Worm (Caenorhabditis elegans) whole organism, L4 larva: ENCODE measurements around the gene gen-1.

ENCODE experiments used
- D1046.2 ChIP-seq: fragments of 200-800 bp; sonication (Bioruptor generic); IDR thresholded peaks from 2 replicates; pipeline ENCODE4 v1.3.6; 2022; ENCODE audit warnings: missing genetic modification characterization, missing compliant biosample characterization
- F10B5.3 ChIP-seq: sonication (generic microtip); optimal IDR thresholded peaks from 2 replicates; lab custom pipeline; 2016; ENCODE audit warnings: mild to moderate bottlenecking, missing genetic modification characterization, missing compliant biosample characterization
- F49E8.2 ChIP-seq: sonication (generic microtip); optimal IDR thresholded peaks from 2 replicates; lab custom pipeline; 2016; ENCODE audit warnings: missing compliant biosample characterization, mild to moderate bottlenecking, missing genetic modification characterization, borderline replicate concordance
- ZK337.2 ChIP-seq: fragments of 200-800 bp; sonication (Bioruptor generic); IDR thresholded peaks from 2 replicates; pipeline ENCODE4 v1.3.6; 2022; ENCODE audit warnings: missing genetic modification reagents, missing genetic modification characterization, missing compliant biosample characterization
- aha-1 ChIP-seq: fragments of 150-350 bp; peaks from one replicate; lab custom pipeline; 2014; ENCODE audit warnings: missing biosample characterization, missing genetic modification characterization
- attf-4 ChIP-seq: sonication (generic microtip); optimal IDR thresholded peaks from 3 replicates; lab custom pipeline; 2017; ENCODE audit warnings: missing biosample characterization, missing genetic modification characterization
- ceh-28 ChIP-seq: fragments of 150-350 bp; optimal IDR thresholded peaks from 2 replicates; lab custom pipeline; 2014; ENCODE audit warnings: missing biosample characterization, missing genetic modification reagents, missing genetic modification characterization
- ceh-32 ChIP-seq: sonication (generic microtip); optimal IDR thresholded peaks from 2 replicates; lab custom pipeline; 2016; ENCODE audit warnings: mild to moderate bottlenecking, missing genetic modification characterization, missing compliant biosample characterization; ENCODE audit not compliant: poor library complexity
- ces-1 ChIP-seq: fragments of 150-350 bp; sonication (generic microtip); optimal IDR thresholded peaks from 4 replicates; lab custom pipeline; 2014; ENCODE audit warnings: missing biosample characterization, missing genetic modification reagents, missing genetic modification characterization
- daf-16 ChIP-seq, 3 experiments: sonication (generic microtip); optimal IDR thresholded peaks; 2 replicates each; lab custom pipeline; 2016 to 2017; ENCODE audit warnings: missing genetic modification characterization in 3 of 3, missing genetic modification reagents in 3 of 3, mild to moderate bottlenecking in 2 of 3, missing compliant biosample characterization in 2 of 3, missing biosample characterization in 1 of 3, moderate library complexity in 1 of 3
- dmd-6 ChIP-seq: fragments of 200-800 bp; sonication (Bioruptor generic); IDR thresholded peaks from 2 replicates; pipeline ENCODE4 v1.3.6; 2022; ENCODE audit warnings: missing genetic modification reagents, missing genetic modification characterization, missing compliant biosample characterization
- duxl-1 ChIP-seq: sonication (generic microtip); optimal IDR thresholded peaks from 2 replicates; lab custom pipeline; 2016; ENCODE audit warnings: mild to moderate bottlenecking, missing genetic modification characterization, moderate library complexity, missing compliant biosample characterization; ENCODE audit not compliant: poor library complexity
- dve-1 ChIP-seq: sonication (generic microtip); optimal IDR thresholded peaks from 2 replicates; lab custom pipeline; 2017; ENCODE audit warnings: antibody characterized with exemption, mild to moderate bottlenecking, missing genetic modification characterization, missing compliant biosample characterization; ENCODE audit not compliant: insufficient read depth
- egl-27 ChIP-seq: sonication (generic microtip); optimal IDR thresholded peaks from 3 replicates; lab custom pipeline; 2017; ENCODE audit warnings: missing biosample characterization, missing genetic modification reagents, missing genetic modification characterization
- egl-43 ChIP-seq: fragments of 200-800 bp; sonication (Bioruptor generic); IDR thresholded peaks from 2 replicates; pipeline ENCODE4 v1.3.6; 2022; ENCODE audit warnings: missing genetic modification reagents, missing genetic modification characterization, missing compliant biosample characterization
- lin-1 ChIP-seq: fragments of 200-800 bp; sonication (Bioruptor generic); IDR thresholded peaks from 2 replicates; pipeline ENCODE4 v1.3.6; 2022; ENCODE audit warnings: missing genetic modification reagents, missing genetic modification characterization, missing compliant biosample characterization
- lin-39 ChIP-seq: fragments of 150-350 bp; optimal IDR thresholded peaks from 2 replicates; lab custom pipeline; 2014; ENCODE audit warnings: missing biosample characterization, missing genetic modification reagents, missing genetic modification characterization
- lsy-2 ChIP-seq, 2 experiments: fragments of 150-350 bp in 1 of 2; sonication (generic microtip) in 1 of 2; optimal IDR thresholded peaks; 2 replicates each; lab custom pipeline; 2014 to 2017; ENCODE audit warnings: missing biosample characterization in 2 of 2, missing genetic modification characterization in 2 of 2
- madf-5 ChIP-seq, 2 experiments: fragments of 200-800 bp; sonication (Bioruptor generic); IDR thresholded peaks; 2 replicates each; pipeline ENCODE4 v1.3.6; 2022; ENCODE audit warnings: missing compliant biosample characterization in 2 of 2, missing genetic modification characterization in 2 of 2
- mdl-1 ChIP-seq, 2 experiments: fragments of 150-350 bp in 1 of 2; sonication (generic microtip) in 1 of 2; optimal IDR thresholded peaks; 2 replicates each; lab custom pipeline; 2014 to 2017; ENCODE audit warnings: missing biosample characterization in 2 of 2, missing genetic modification characterization in 2 of 2
- mxl-3 ChIP-seq: fragments of 200-800 bp; sonication (Bioruptor generic); optimal IDR thresholded peaks from 2 replicates; lab custom pipeline; 2018; ENCODE audit warnings: mild to moderate bottlenecking, missing genetic modification characterization, missing compliant biosample characterization
- nhr-10 ChIP-seq: fragments of 150-350 bp; optimal IDR thresholded peaks from 2 replicates; lab custom pipeline; 2014; ENCODE audit warnings: missing biosample characterization, missing genetic modification characterization
- nhr-11 ChIP-seq: fragments of 150-350 bp; optimal IDR thresholded peaks from 2 replicates; lab custom pipeline; 2014; ENCODE audit warnings: missing biosample characterization, missing genetic modification characterization
- nhr-237 ChIP-seq: sonication (generic microtip); optimal IDR thresholded peaks from 2 replicates; lab custom pipeline; 2017; ENCODE audit warnings: missing biosample characterization, missing genetic modification characterization
- nhr-25 ChIP-seq: sonication (generic microtip); optimal IDR thresholded peaks from 2 replicates; lab custom pipeline; 2017; ENCODE audit warnings: missing genetic modification characterization, mild to moderate bottlenecking, missing compliant biosample characterization, antibody characterized with exemption, moderate library complexity, borderline replicate concordance; ENCODE audit not compliant: insufficient read depth
- nhr-28 ChIP-seq: fragments of 150-350 bp; optimal IDR thresholded peaks from 2 replicates; lab custom pipeline; 2014; ENCODE audit warnings: missing biosample characterization, missing genetic modification characterization
- pha-4 ChIP-seq, 2 experiments: fragments of 150-350 bp in 1 of 2; fragments of 200-800 bp in 1 of 2; sonication (Bioruptor generic) in 1 of 2; IDR thresholded peaks in 1 of 2; optimal IDR thresholded peaks in 1 of 2; 2 replicates each; pipeline versions ENCODE4 v1.3.6 to Lab custom; 2014 to 2022; ENCODE audit warnings: missing genetic modification characterization in 2 of 2, missing genetic modification reagents in 2 of 2, missing biosample characterization in 1 of 2, missing compliant biosample characterization in 1 of 2
- saeg-2 ChIP-seq: fragments of 200-800 bp; sonication (Bioruptor generic); IDR thresholded peaks from 2 replicates; pipeline ENCODE4 v1.3.6; 2022; ENCODE audit warnings: missing genetic modification reagents, missing genetic modification characterization, missing compliant biosample characterization
- sdz-12 ChIP-seq: fragments of 200-800 bp; sonication (Bioruptor generic); optimal IDR thresholded peaks from 2 replicates; lab custom pipeline; 2018; ENCODE audit warnings: mild to moderate bottlenecking, missing genetic modification characterization, missing compliant biosample characterization
- snpc-1.2 ChIP-seq: fragments of 200-800 bp; sonication (Bioruptor generic); IDR thresholded peaks from 2 replicates; pipeline ENCODE4 v1.3.6; 2022; ENCODE audit warnings: missing genetic modification reagents, missing genetic modification characterization, missing compliant biosample characterization
- spr-1 ChIP-seq: sonication (generic microtip); optimal IDR thresholded peaks from 2 replicates; lab custom pipeline; 2016; ENCODE audit warnings: mild to moderate bottlenecking, missing genetic modification characterization, missing compliant biosample characterization
- spr-3 ChIP-seq: fragments of 200-800 bp; sonication (Bioruptor generic); optimal IDR thresholded peaks from 2 replicates; lab custom pipeline; 2018; ENCODE audit warnings: mild to moderate bottlenecking, missing genetic modification characterization, missing compliant biosample characterization
- tag-97 ChIP-seq: fragments of 200-800 bp; sonication (Bioruptor generic); IDR thresholded peaks from 2 replicates; pipeline ENCODE4 v1.3.6; 2022; ENCODE audit warnings: missing genetic modification characterization, missing compliant biosample characterization
- tra-1 ChIP-seq: fragments of 200-800 bp; sonication (Bioruptor generic); IDR thresholded peaks from 2 replicates; pipeline ENCODE4 v1.3.6; 2022; ENCODE audit warnings: missing genetic modification reagents, missing genetic modification characterization, missing compliant biosample characterization
- unc-39 ChIP-seq: sonication (generic microtip); optimal IDR thresholded peaks from 2 replicates; lab custom pipeline; 2017; ENCODE audit warnings: missing biosample characterization, missing genetic modification characterization
- unc-62 ChIP-seq, 3 experiments: fragments of 150-350 bp in 1 of 3; sonication (generic microtip); optimal IDR thresholded peaks in 2 of 3; peaks in 1 of 3; 1 replicate in 1 of 3; 2 replicates in 2 of 3; lab custom pipeline; 2014 to 2017; ENCODE audit warnings: missing biosample characterization in 3 of 3, missing genetic modification characterization in 3 of 3, missing genetic modification reagents in 3 of 3, missing genotype in 1 of 3
- vab-7 ChIP-seq: fragments of 200-800 bp; sonication (Bioruptor generic); IDR thresholded peaks from 2 replicates; pipeline ENCODE4 v1.3.6; 2022; ENCODE audit warnings: missing genetic modification reagents, missing genetic modification characterization, missing compliant biosample characterization
- zfp-3 ChIP-seq: fragments of 200-800 bp; sonication (Bioruptor generic); conservative IDR thresholded peaks from 2 replicates; pipeline ENCODE4 v1.3.6; 2022; ENCODE audit warnings: missing genetic modification reagents, missing genetic modification characterization, missing compliant biosample characterization
- zip-11 ChIP-seq: fragments of 200-800 bp; sonication (Bioruptor generic); IDR thresholded peaks from 2 replicates; pipeline ENCODE4 v1.3.6; 2022; ENCODE audit warnings: missing genetic modification characterization, missing compliant biosample characterization
- zip-2 ChIP-seq: fragments of 150-350 bp; optimal IDR thresholded peaks from 2 replicates; lab custom pipeline; 2014; ENCODE audit warnings: missing biosample characterization, missing genetic modification characterization
- ztf-11 ChIP-seq: fragments of 150-350 bp; optimal IDR thresholded peaks from 2 replicates; lab custom pipeline; 2014; ENCODE audit warnings: missing biosample characterization, missing genetic modification characterization

The gen-1 gene

ce11 chrIII:6231880-6232279, 16.1 kb downstream of the gen-1 start (continued):
- TF ChIP-seq dve-1 (tag; lab: Kevin White, UChicago) (peak; percentile 77), zip-2 (tag; lab: Kevin White, UChicago) (no peak), pha-4 (GFP tag; IDR thresholded peaks at IDR 0.05; lab: Robert Waterston, UW) (no peak), pha-4 (tag; optimal IDR thresholded peaks at IDR 0.05; lab: Kevin White, UChicago) (peak; percentile 39), D1046.2 (GFP tag; lab: Robert Waterston, UW) (no peak), madf-5 (GFP tag; IDR thresholded peaks at IDR 0.05; lab: Robert Waterston, UW) (no peak), nhr-25 (tag; lab: Kevin White, UChicago) (no peak), zfp-3 (GFP tag; lab: Robert Waterston, UW) (no peak), F49E8.2 (tag; lab: Kevin White, UChicago) (no peak), daf-16 (GFP tag; optimal IDR thresholded peaks at IDR 0.05; lab: Kevin White, UChicago) (no peak), daf-16 (tag; optimal IDR thresholded peaks at IDR 0.05; lab: Kevin White, UChicago) (peak; percentile 80)

ce11 chrIII:6230870-6231269, 17.1 kb downstream of the gen-1 start, which contains the start of gene esyt-2:
esyt-2 (minus strand) TSS chrIII:6230970.
- TF ChIP-seq duxl-1 (tag; lab: Kevin White, UChicago) (no peak), unc-62 (GFP tag; optimal IDR thresholded peaks at IDR 0.05 in 1 of 2; lab: Kevin White, UChicago) (peak in 1 of 2 experiments; percentile 47), unc-62 (tag; optimal IDR thresholded peaks at IDR 0.05; lab: Kevin White, UChicago) (no peak), ceh-32 (tag; lab: Kevin White, UChicago) (no peak), lsy-2 (tag; optimal IDR thresholded peaks at IDR 0.05; lab: Kevin White, UChicago) (no peak), nhr-237 (tag; lab: Kevin White, UChicago) (no peak), ces-1 (no peak), unc-39 (no peak)

ce11 chrIII:6221403-6221802, 26.6 kb downstream of the gen-1 start:
- TF ChIP-seq aha-1 (tag; lab: Kevin White, UChicago) (peak; percentile 56), zip-2 (tag; lab: Kevin White, UChicago) (no peak)

ce11 chrIII:6216833-6217466, 31.0 kb downstream of the gen-1 start, which contains the start of gene hot-4:
hot-4 (plus strand) TSS chrIII:6217416.
- no peak for TF ChIP-seq nhr-25 (tag; lab: Kevin White, UChicago)
- TF ChIP-seq ZK337.2 (GFP tag; lab: Robert Waterston, UW), result no peak
- TF ChIP-seq ztf-11 (tag; lab: Kevin White, UChicago), result no peak
- no peak for TF ChIP-seq ceh-28 (tag; lab: Kevin White, UChicago)
- TF ChIP-seq attf-4, result no peak
- no peak for TF ChIP-seq mdl-1 (tag; optimal IDR thresholded peaks at IDR 0.05; lab: Kevin White, UChicago)
- no peak for TF ChIP-seq spr-1
- TF ChIP-seq mxl-3 (GFP tag; lab: Kevin White, UChicago), result no peak
- TF ChIP-seq snpc-1.2, result no peak
- TF ChIP-seq nhr-11 (tag; lab: Kevin White, UChicago), result no peak
- no peak for TF ChIP-seq F10B5.3
- TF ChIP-seq nhr-28 (tag; lab: Kevin White, UChicago), result no peak
- TF ChIP-seq egl-43, result no peak
- TF ChIP-seq nhr-10, result no peak

- TF ChIP-seq zfp-3 (GFP tag; lab: Robert Waterston, UW), result no peak
- no peak for TF ChIP-seq egl-43
- TF ChIP-seq ces-1, result no peak
- peak in 1 of 2 experiments; percentile 71 for TF ChIP-seq mdl-1 (tag; optimal IDR thresholded peaks at IDR 0.05; lab: Kevin White, UChicago)
- no peak for TF ChIP-seq attf-4
- no peak for TF ChIP-seq tag-97 (GFP tag; lab: Robert Waterston, UW)
- no peak for TF ChIP-seq vab-7 (GFP tag; lab: Robert Waterston, UW)
- 0 out of 2 replicates have a peak, but pooled peaks have one; percentile 8 for TF ChIP-seq dmd-6
- TF ChIP-seq sdz-12 (GFP tag; lab: Kevin White, UChicago), result no peak
- no peak for TF ChIP-seq spr-3 (GFP tag; lab: Kevin White, UChicago)
- TF ChIP-seq lin-39 (tag; lab: Kevin White, UChicago), result no peak
- TF ChIP-seq lin-1 (GFP tag; lab: Robert Waterston, UW), result no peak
- TF ChIP-seq nhr-237 (tag; lab: Kevin White, UChicago), result no peak
- no peak for TF ChIP-seq tra-1 (GFP tag; lab: Robert Waterston, UW)
- no peak for TF ChIP-seq zip-11
- no peak for TF ChIP-seq egl-27 (tag; lab: Kevin White, UChicago)
- no peak for TF ChIP-seq saeg-2 (GFP tag; lab: Robert Waterston, UW)
Observed at ce11 chrIII:6215943-6216342, 32.0 kb downstream of the gen-1 start.
